Worm (Caenorhabditis elegans): ENCODE measurements around the gene mig-38.

mig-38 gene

ce11 chrIV:11599717-11600116 is 5.7 kb downstream of the mig-38 start:
- TF ChIP-seq pes-1 (GFP tag; IDR thresholded peaks at IDR 0.05) = no peak
- TF ChIP-seq tbx-37 (GFP tag; conservative IDR thresholded peaks at IDR 0.05) = no peak
- TF ChIP-seq tra-4 (tag; optimal IDR thresholded peaks at IDR 0.05) = no peak
- TF ChIP-seq aly-1 (tag; optimal IDR thresholded peaks at IDR 0.05) = no peak
- TF ChIP-seq B0310.2 (tag; optimal IDR thresholded peaks at IDR 0.05) = no peak
- TF ChIP-seq ama-1 (optimal IDR thresholded peaks at IDR 0.05) = no peak
- no peak for TF ChIP-seq hmbx-1 (tag; optimal IDR thresholded peaks at IDR 0.05)
- no peak for TF ChIP-seq hnd-1 (tag; optimal IDR thresholded peaks at IDR 0.05)
- no peak for TF ChIP-seq ceh-36 (tag; optimal IDR thresholded peaks at IDR 0.05)
- no peak for TF ChIP-seq F13C5.2 (tag; optimal IDR thresholded peaks at IDR 0.05)
- no peak for TF ChIP-seq tbx-11 (GFP tag; IDR thresholded peaks at IDR 0.05)
- no peak for TF ChIP-seq flt-1 (GFP tag; IDR thresholded peaks at IDR 0.05)
- TF ChIP-seq ets-7 (tag; optimal IDR thresholded peaks at IDR 0.05) = no peak
- no peak for TF ChIP-seq ceh-13 (GFP tag; optimal IDR thresholded peaks at IDR 0.05)
- TF ChIP-seq hmg-4 (GFP tag; optimal IDR thresholded peaks at IDR 0.05) = no peak
- no peak for TF ChIP-seq sea-1 (GFP tag; conservative IDR thresholded peaks at IDR 0.05)
- TF ChIP-seq scrt-1 (GFP tag; IDR thresholded peaks at IDR 0.05) = no peak

DNA sequence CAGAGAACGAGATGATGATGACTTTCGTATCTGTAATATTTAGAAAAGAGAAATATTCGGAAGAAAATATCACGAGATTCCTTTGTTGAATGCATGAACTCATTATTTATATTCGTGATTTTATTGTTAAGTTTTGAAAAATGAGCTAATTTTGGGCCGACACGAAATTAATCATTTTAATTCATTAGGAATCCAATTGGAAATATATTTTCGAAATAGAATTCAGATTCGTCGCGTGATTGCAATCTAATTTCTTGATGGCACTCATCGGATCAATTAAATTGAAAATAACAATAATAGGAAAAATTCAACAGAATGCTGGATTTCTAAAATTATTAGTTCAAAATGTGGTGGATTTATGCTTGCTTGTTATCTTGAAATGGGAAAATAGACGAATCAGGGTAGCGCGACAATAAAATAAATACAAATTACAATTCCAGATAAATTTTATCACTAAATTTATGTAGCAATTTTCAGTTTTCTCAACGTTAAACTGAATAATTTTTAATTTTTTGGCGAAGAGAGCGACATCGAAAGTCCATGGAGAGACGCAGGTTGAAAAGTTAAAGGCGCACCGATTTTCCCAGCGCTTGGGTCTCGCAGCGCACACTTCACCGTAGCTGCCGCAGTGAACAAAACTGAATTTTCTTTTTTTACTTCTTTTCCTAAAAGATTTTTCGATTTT is 7.8 kb downstream of the mig-38 start:
- peak; percentile 41 for TF ChIP-seq tra-4 (tag; optimal IDR thresholded peaks at IDR 0.05)
- peak; percentile 23 for TF ChIP-seq hmg-4 (GFP tag; optimal IDR thresholded peaks at IDR 0.05)
- no peak for TF ChIP-seq ceh-13 (GFP tag; optimal IDR thresholded peaks at IDR 0.05)
- TF ChIP-seq hnd-1 (tag; optimal IDR thresholded peaks at IDR 0.05) = peak; percentile 13
- TF ChIP-seq ceh-36 (tag; optimal IDR thresholded peaks at IDR 0.05) = peak; percentile 11
- TF ChIP-seq F13C5.2 (tag; optimal IDR thresholded peaks at IDR 0.05) = peak; percentile 72
- peak; percentile 14 for TF ChIP-seq hmbx-1 (tag; optimal IDR thresholded peaks at IDR 0.05)
- 0 out of 2 replicates have a peak, but pooled peaks have one; percentile 12 for TF ChIP-seq flt-1 (GFP tag; IDR thresholded peaks at IDR 0.05)
- TF ChIP-seq pes-1 (GFP tag; IDR thresholded peaks at IDR 0.05) = peak; percentile 38; the same call in 1 of the 2 replicates
- peak; percentile 30 for TF ChIP-seq tbx-37 (GFP tag; conservative IDR thresholded peaks at IDR 0.05)
- no peak; the same call in 1 of the 2 replicates for TF ChIP-seq scrt-1 (GFP tag; IDR thresholded peaks at IDR 0.05)
- peak; percentile 71 for TF ChIP-seq ama-1 (optimal IDR thresholded peaks at IDR 0.05)
- peak; percentile 79 for TF ChIP-seq B0310.2 (tag; optimal IDR thresholded peaks at IDR 0.05)
- TF ChIP-seq aly-1 (tag; optimal IDR thresholded peaks at IDR 0.05) = no peak

ce11 chrIV:11602498-11603068 is 8.5 kb downstream of the mig-38 start, which contains the start of gene rps-11:
rps-11 (plus strand) TSS chrIV:11602641.
- TF ChIP-seq hnd-1 (tag; optimal IDR thresholded peaks at IDR 0.05) (no peak), pes-1 (GFP tag; IDR thresholded peaks at IDR 0.05) (no peak), ets-7 (tag; optimal IDR thresholded peaks at IDR 0.05) (no peak), ama-1 (optimal IDR thresholded peaks at IDR 0.05) (no peak), ceh-13 (GFP tag; optimal IDR thresholded peaks at IDR 0.05) (no peak), flt-1 (GFP tag; IDR thresholded peaks at IDR 0.05) (no peak), hmg-4 (GFP tag; optimal IDR thresholded peaks at IDR 0.05) (no peak), F13C5.2 (tag; optimal IDR thresholded peaks at IDR 0.05) (no peak), tbx-11 (GFP tag; IDR thresholded peaks at IDR 0.05) (no peak), tra-4 (tag; optimal IDR thresholded peaks at IDR 0.05) (no peak), hmbx-1 (tag; optimal IDR thresholded peaks at IDR 0.05) (no peak), aly-1 (tag; optimal IDR thresholded peaks at IDR 0.05) (no peak), scrt-1 (GFP tag; IDR thresholded peaks at IDR 0.05) (no peak), B0310.2 (tag; optimal IDR thresholded peaks at IDR 0.05) (no peak), ceh-36 (tag; optimal IDR thresholded peaks at IDR 0.05) (no peak)

DNA sequence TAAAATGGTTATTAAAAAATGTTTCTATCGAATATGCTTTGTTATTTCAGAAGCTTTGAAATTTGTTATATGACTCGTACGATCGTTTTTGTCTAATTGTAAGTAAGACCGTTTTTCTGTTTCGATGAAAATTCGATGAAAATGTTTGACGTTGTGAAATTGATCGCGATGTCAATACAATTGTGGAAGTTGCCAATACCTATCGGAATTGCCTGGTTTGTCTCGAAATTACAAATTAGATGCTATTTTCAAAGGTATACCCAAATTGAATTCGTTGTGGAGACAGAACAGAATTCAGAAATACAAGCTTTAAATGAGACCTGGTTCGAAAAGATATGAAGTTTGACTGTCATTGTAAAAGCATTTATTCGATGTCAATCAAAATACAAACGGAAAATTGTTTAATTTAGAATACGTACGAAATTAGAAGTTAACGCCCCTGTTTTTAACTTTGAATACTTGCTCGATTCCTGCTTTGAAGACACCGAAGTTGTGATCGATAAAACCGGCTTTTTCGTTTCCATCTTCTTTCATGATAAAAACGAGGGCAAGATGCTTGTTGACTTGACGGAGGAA is 9.3 kb downstream of the mig-38 start:
- TF ChIP-seq tbx-11 (GFP tag; IDR thresholded peaks at IDR 0.05) (no peak), scrt-1 (GFP tag; IDR thresholded peaks at IDR 0.05) (no peak), hmg-4 (GFP tag; optimal IDR thresholded peaks at IDR 0.05) (no peak), flt-1 (GFP tag; IDR thresholded peaks at IDR 0.05) (no peak), pes-1 (GFP tag; IDR thresholded peaks at IDR 0.05) (no peak), hmbx-1 (tag; optimal IDR thresholded peaks at IDR 0.05) (no peak), ceh-13 (GFP tag; optimal IDR thresholded peaks at IDR 0.05) (no peak), ama-1 (optimal IDR thresholded peaks at IDR 0.05) (no peak), aly-1 (tag; optimal IDR thresholded peaks at IDR 0.05) (no peak), B0310.2 (tag; optimal IDR thresholded peaks at IDR 0.05) (no peak), hnd-1 (tag; optimal IDR thresholded peaks at IDR 0.05) (no peak), ceh-36 (tag; optimal IDR thresholded peaks at IDR 0.05) (no peak), tra-4 (tag; optimal IDR thresholded peaks at IDR 0.05) (no peak), sea-1 (GFP tag; conservative IDR thresholded peaks at IDR 0.05) (no peak), tbx-37 (GFP tag; conservative IDR thresholded peaks at IDR 0.05) (no peak)

DNA sequence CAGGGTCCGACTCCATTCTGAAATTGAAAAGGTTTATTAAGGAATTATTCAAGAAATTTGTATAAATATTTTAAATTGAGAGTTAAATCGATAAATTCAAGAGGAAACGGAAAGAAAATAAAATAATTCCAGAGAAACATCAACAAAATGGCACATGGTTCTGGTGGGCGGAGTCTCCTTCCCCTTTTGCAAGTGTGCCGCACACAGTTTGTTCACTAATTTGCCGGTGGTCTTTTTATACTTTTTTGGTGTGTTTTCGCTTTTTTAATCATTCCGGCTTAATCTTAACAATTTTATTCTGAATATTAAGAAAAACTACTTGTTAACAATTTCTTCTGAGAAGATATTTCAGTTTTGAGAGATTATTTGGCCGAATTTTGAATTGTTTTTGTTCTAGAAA is 10.9 kb downstream of the mig-38 start, which contains the start of the genes ragc-1 and Y24F12A.1:
Gene ragc-1, minus strand, starts transcription at position 25 of the 400 bp plus-strand sequence.
Gene Y24F12A.1, plus strand, starts transcription at position 346 of the 400 bp plus-strand sequence.
- peak; percentile 62 for TF ChIP-seq ceh-36 (tag; optimal IDR thresholded peaks at IDR 0.05)
- TF ChIP-seq hnd-1 (tag; optimal IDR thresholded peaks at IDR 0.05) = no peak
- no peak for TF ChIP-seq ama-1 (optimal IDR thresholded peaks at IDR 0.05)
- no peak for TF ChIP-seq ceh-13 (GFP tag; optimal IDR thresholded peaks at IDR 0.05)
- peak; percentile 16 for TF ChIP-seq F13C5.2 (tag; optimal IDR thresholded peaks at IDR 0.05)
- no peak for TF ChIP-seq B0310.2 (tag; optimal IDR thresholded peaks at IDR 0.05)
- 0 out of 2 replicates have a peak, but pooled peaks have one; percentile 37 for TF ChIP-seq scrt-1 (GFP tag; IDR thresholded peaks at IDR 0.05)
- 0 out of 2 replicates have a peak, but pooled peaks have one; percentile 57 for TF ChIP-seq sea-1 (GFP tag; conservative IDR thresholded peaks at IDR 0.05)
- TF ChIP-seq pes-1 (GFP tag; IDR thresholded peaks at IDR 0.05) = peak; percentile 74
- no peak for TF ChIP-seq tbx-11 (GFP tag; IDR thresholded peaks at IDR 0.05)
- TF ChIP-seq tra-4 (tag; optimal IDR thresholded peaks at IDR 0.05) = no peak
- TF ChIP-seq hmg-4 (GFP tag; optimal IDR thresholded peaks at IDR 0.05) = no peak
- no peak for TF ChIP-seq aly-1 (tag; optimal IDR thresholded peaks at IDR 0.05)
- no peak for TF ChIP-seq hmbx-1 (tag; optimal IDR thresholded peaks at IDR 0.05)
- no peak for TF ChIP-seq ets-7 (tag; optimal IDR thresholded peaks at IDR 0.05)
- TF ChIP-seq tbx-37 (GFP tag; conservative IDR thresholded peaks at IDR 0.05) = 0 out of 2 replicates have a peak, but pooled peaks have one; percentile 29
- peak; percentile 33; the same call in 1 of the 2 replicates for TF ChIP-seq flt-1 (GFP tag; IDR thresholded peaks at IDR 0.05)

DNA sequence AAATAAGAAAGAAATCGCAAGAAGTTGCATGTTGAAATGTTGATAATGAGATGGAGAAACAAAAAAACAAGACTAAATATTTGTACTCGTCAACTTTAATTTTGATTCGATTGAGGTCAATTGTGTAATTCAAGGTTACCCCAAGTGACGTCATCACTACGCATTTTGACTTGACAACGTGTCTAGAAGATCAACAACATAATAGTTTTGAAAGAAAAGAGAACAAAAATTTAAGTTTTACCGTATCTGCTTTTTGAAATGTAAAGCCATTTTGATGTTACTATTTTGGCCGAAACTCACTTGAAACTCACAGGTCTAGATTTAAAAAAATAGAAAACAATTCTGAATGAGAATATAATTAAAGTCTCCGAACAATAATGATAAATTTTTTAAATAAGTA is 26.9 kb downstream of the mig-38 start, which contains the start of gene dsl-5:
Gene dsl-5, minus strand, starts transcription at position 101 of the 400 bp plus-strand sequence.
- no peak for TF ChIP-seq sea-1 (GFP tag; conservative IDR thresholded peaks at IDR 0.05)
- TF ChIP-seq tbx-37 (GFP tag; conservative IDR thresholded peaks at IDR 0.05) = no peak
- TF ChIP-seq ceh-13 (GFP tag; optimal IDR thresholded peaks at IDR 0.05) = no peak
- no peak for TF ChIP-seq ceh-36 (tag; optimal IDR thresholded peaks at IDR 0.05)
- no peak for TF ChIP-seq hmg-4 (GFP tag; optimal IDR thresholded peaks at IDR 0.05)
- no peak for TF ChIP-seq aly-1 (tag; optimal IDR thresholded peaks at IDR 0.05)
- no peak for TF ChIP-seq F13C5.2 (tag; optimal IDR thresholded peaks at IDR 0.05)
- TF ChIP-seq B0310.2 (tag; optimal IDR thresholded peaks at IDR 0.05) = no peak

All from whole organism, early embryonic.